Worm (Caenorhabditis elegans): ENCODE results near the gene sma-4.

sma-4 gene

ce11 chrIII:5785273-5785929 lies 30.6 kb upstream of the sma-4 start, which contains the start of gene Y37B11A.3 (continued):
- TF ChIP-seq elt-3 (tag; optimal IDR thresholded peaks at IDR 0.05) (peak in 2 of 6 experiments; percentile 54 to 67), unc-98 (GFP tag; IDR thresholded peaks at IDR 0.05) (peak; percentile 11; the same call in 1 of the 2 replicates), efl-3 (GFP tag; optimal IDR thresholded peaks at IDR 0.05) (no peak), fos-1 (tag; optimal IDR thresholded peaks at IDR 0.05) (no peak), irx-1 (tag; optimal IDR thresholded peaks at IDR 0.05) (peak; percentile 67), snu-23 (GFP tag; optimal IDR thresholded peaks at IDR 0.05) (peak; percentile 85), pqm-1 (tag; optimal IDR thresholded peaks at IDR 0.05) (no peak), nhr-47 (tag; optimal IDR thresholded peaks at IDR 0.05) (peak; percentile 89), ceh-63 (GFP tag; optimal IDR thresholded peaks at IDR 0.05) (no peak), ces-1 (GFP tag; optimal IDR thresholded peaks at IDR 0.05) (no peak), C04F5.9 (tag; optimal IDR thresholded peaks at IDR 0.05) (peak; percentile 6), lin-15B (tag; optimal IDR thresholded peaks at IDR 0.05) (peak; percentile 71), lsy-2 (tag; optimal IDR thresholded peaks at IDR 0.05) (peak; percentile 81 to 83), alr-1 (tag; optimal IDR thresholded peaks at IDR 0.05; ENCODE audit: borderline replicate concordance) (no peak), hlh-17 (GFP tag; optimal IDR thresholded peaks at IDR 0.05; ENCODE audit: borderline replicate concordance) (no peak), unc-62 (GFP tag; optimal IDR thresholded peaks at IDR 0.05) (no peak), aha-1 (tag; optimal IDR thresholded peaks at IDR 0.05) (no peak), lin-35 (GFP tag; optimal IDR thresholded peaks at IDR 0.05) (peak; percentile 84 to 88), ceh-82 (tag; optimal IDR thresholded peaks at IDR 0.05) (peak; percentile 87), skn-1 (tag; optimal IDR thresholded peaks at IDR 0.05) (peak; percentile 82), F16B12.6 (tag; optimal IDR thresholded peaks at IDR 0.05) (peak; percentile 61), dsc-1 (tag; optimal IDR thresholded peaks at IDR 0.05) (peak; percentile 78), ceh-8 (GFP tag; optimal IDR thresholded peaks at IDR 0.05) (peak; percentile 73), nhr-20 (tag; optimal IDR thresholded peaks at IDR 0.05) (peak; percentile 81), lin-13 (GFP tag; optimal IDR thresholded peaks at IDR 0.05) (peak; percentile 76), egl-13 (tag; optimal IDR thresholded peaks at IDR 0.05) (peak; percentile 9), ama-1 (optimal IDR thresholded peaks at IDR 0.05) (no peak), C16A3.4 (tag; optimal IDR thresholded peaks at IDR 0.05) (peak; percentile 77), blmp-1 (tag; optimal IDR thresholded peaks at IDR 0.05) (peak; percentile 47), snpc-4 (tag; optimal IDR thresholded peaks at IDR 0.05) (peak; percentile 70), nhr-19 (GFP tag; conservative IDR thresholded peaks at IDR 0.05) (peak; percentile 86), hpl-2 (GFP tag; optimal IDR thresholded peaks at IDR 0.05) (peak; percentile 30), nhr-28 (tag; optimal IDR thresholded peaks at IDR 0.05) (no peak), tlp-1 (tag; optimal IDR thresholded peaks at IDR 0.05) (no peak), vab-15 (tag; optimal IDR thresholded peaks at IDR 0.05) (no peak), lir-3 (tag; optimal IDR thresholded peaks at IDR 0.05; ENCODE audit: poor library complexity) (peak; percentile 59), unc-86 (tag; optimal IDR thresholded peaks at IDR 0.05) (peak; percentile 67), unc-30 (tag; optimal IDR thresholded peaks at IDR 0.05) (no peak), hlh-4 (tag; optimal IDR thresholded peaks at IDR 0.05) (no peak), sox-4 (tag; optimal IDR thresholded peaks at IDR 0.05) (peak; percentile 41), zag-1 (tag; optimal IDR thresholded peaks at IDR 0.05) (no peak), C34B4.2 (tag; optimal IDR thresholded peaks at IDR 0.05) (no peak), nhr-11 (tag; optimal IDR thresholded peaks at IDR 0.05) (no peak), nhr-84 (tag; optimal IDR thresholded peaks at IDR 0.05) (no peak), grh-1 (GFP tag; IDR thresholded peaks at IDR 0.05) (peak; percentile 63), mef-2 (tag; optimal IDR thresholded peaks at IDR 0.05) (no peak), elt-2 (tag; optimal IDR thresholded peaks at IDR 0.05) (peak; percentile 29), ceh-88 (GFP tag; IDR thresholded peaks at IDR 0.05) (no peak), jun-1 (tag; optimal IDR thresholded peaks at IDR 0.05) (peak; percentile 67), fkh-10 (GFP tag; optimal IDR thresholded peaks at IDR 0.05) (peak; percentile 11), mep-1 (tag; optimal IDR thresholded peaks at IDR 0.05) (peak; percentile 85), Y116A8C.19 (tag; optimal IDR thresholded peaks at IDR 0.05; ENCODE audit: borderline replicate concordance) (no peak), tbx-2 (tag; optimal IDR thresholded peaks at IDR 0.05) (peak; percentile 79)
